Fruit fly (Drosophila melanogaster) whole organism, embryonic: ENCODE results near the gene Hs2st.

ENCODE experiments used
- Ada2b ChIP-seq: fragments of 200-800 bp; sonication (Bioruptor generic); IDR thresholded peaks from 2 replicates; pipeline ENCODE4 v1.3.6; 2022; ENCODE audit warnings: missing biosample characterization, missing genetic modification characterization
- Aef1 ChIP-seq: fragments of 200-800 bp; sonication (Bioruptor generic); IDR thresholded peaks from 3 replicates; pipeline ENCODE4 v1.3.6; 2022; ENCODE audit warnings: missing biosample characterization, missing genetic modification characterization
- CG11456 ChIP-seq: fragments of 200-800 bp; sonication (Bioruptor generic); IDR thresholded peaks from 3 replicates; pipeline ENCODE4 v1.3.6; 2022; ENCODE audit warnings: missing biosample characterization, missing genetic modification characterization
- CG30431 ChIP-seq: fragments of 200-800 bp; sonication (Bioruptor generic); optimal IDR thresholded peaks from 2 replicates; lab custom pipeline; 2017; ENCODE audit warnings: missing biosample characterization, missing genetic modification characterization
- CG3838 ChIP-seq: fragments of 200-800 bp; sonication (Bioruptor generic); optimal IDR thresholded peaks from 3 replicates; lab custom pipeline; 2016; ENCODE audit warnings: missing biosample characterization, missing genetic modification characterization
- CG8478 ChIP-seq: fragments of >200 bp; optimal IDR thresholded peaks from 2 replicates; lab custom pipeline; 2018
- CG9876 ChIP-seq: fragments of 200-800 bp; sonication (Bioruptor generic); optimal IDR thresholded peaks from 2 replicates; lab custom pipeline; 2016; ENCODE audit warnings: missing biosample characterization, missing genetic modification characterization
- Taf1 ChIP-seq: fragments of 200-800 bp; sonication (Bioruptor generic); IDR thresholded peaks from 2 replicates; pipeline ENCODE4 v1.3.6; 2022; ENCODE audit warnings: missing biosample characterization, missing genetic modification characterization
- bcd ChIP-seq: fragments of 200-800 bp; sonication (Bioruptor generic); optimal IDR thresholded peaks from 2 replicates; lab custom pipeline; 2017; ENCODE audit warnings: missing biosample characterization, mild to moderate bottlenecking, missing genetic modification characterization
- gem ChIP-seq: fragments of 200-800 bp; sonication (Bioruptor generic); optimal IDR thresholded peaks from 2 replicates; lab custom pipeline; 2019; ENCODE audit warnings: missing biosample characterization, mild to moderate bottlenecking, missing genetic modification characterization, moderate library complexity
- pum ChIP-seq: fragments of 200-800 bp; sonication (Bioruptor generic); optimal IDR thresholded peaks from 2 replicates; lab custom pipeline; 2016; ENCODE audit warnings: missing biosample characterization, missing genetic modification characterization
- trem ChIP-seq: fragments of 200-800 bp; optimal IDR thresholded peaks from 3 replicates; lab custom pipeline; 2019; ENCODE audit warnings: missing biosample characterization, mild to moderate bottlenecking, missing genetic modification characterization, moderate library complexity
- twi ChIP-seq: fragments of 200-800 bp; optimal IDR thresholded peaks from 2 replicates; lab custom pipeline; 2019; ENCODE audit warnings: missing biosample characterization, mild to moderate bottlenecking, missing genetic modification characterization, moderate library complexity
- wor ChIP-seq: fragments of 200-800 bp; sonication (Bioruptor generic); IDR thresholded peaks from 2 replicates; pipeline ENCODE4 v1.3.6; 2022; ENCODE audit warnings: missing biosample characterization, missing genetic modification characterization

dm6 chr2L:19459404-19459803 lies 14.9 kb upstream of the Hs2st start:
- TF ChIP-seq CG11456 (GFP tag; lab: Robert Waterston, UW): no peak
- no peak for TF ChIP-seq pum (GFP tag; lab: Kevin White, UChicago)
- no peak for TF ChIP-seq gem (tag; lab: Kevin White, UChicago)
- no peak for TF ChIP-seq CG30431 (GFP tag; lab: Kevin White, UChicago)
- no peak for TF ChIP-seq Ada2b (GFP tag; lab: Robert Waterston, UW)
- TF ChIP-seq wor: no peak
- TF ChIP-seq Taf1 (GFP tag; lab: Robert Waterston, UW): no peak
- no peak for TF ChIP-seq CG3838 (GFP tag; lab: Kevin White, UChicago)
- no peak for TF ChIP-seq CG8478 (lab: Kevin White, UChicago)
- TF ChIP-seq CG9876: no peak
- TF ChIP-seq trem (tag; lab: Kevin White, UChicago): no peak
- no peak for TF ChIP-seq twi (tag; lab: Kevin White, UChicago)
- no peak for TF ChIP-seq Aef1 (GFP tag; lab: Robert Waterston, UW)
- no peak for TF ChIP-seq bcd (GFP tag; lab: Kevin White, UChicago)
